Worm (Caenorhabditis elegans) whole organism, mixed stage, embryonic: ENCODE data around the gene srab-16.

Experiments used
- bed-3 ChIP-seq: fragments of 200-800 bp; sonication (Bioruptor generic); optimal IDR thresholded peaks from 3 replicates; lab custom pipeline; 2018; ENCODE audit warnings: mild to moderate bottlenecking, missing genetic modification characterization, moderate library complexity, missing compliant biosample characterization
- elt-1 ChIP-seq: sonication (generic microtip); optimal IDR thresholded peaks from 2 replicates; lab custom pipeline; 2017; ENCODE audit warnings: missing genetic modification characterization, mild to moderate bottlenecking, missing compliant biosample characterization, antibody characterized with exemption, moderate library complexity, borderline replicate concordance; ENCODE audit not compliant: insufficient read depth
- elt-3 ChIP-seq: fragments of 150-350 bp; optimal IDR thresholded peaks from 2 replicates; lab custom pipeline; 2014; ENCODE audit warnings: missing biosample characterization, missing genetic modification characterization
- ham-2 ChIP-seq: fragments of 200-800 bp; sonication (Bioruptor generic); optimal IDR thresholded peaks from 2 replicates; lab custom pipeline; 2018; ENCODE audit warnings: mild to moderate bottlenecking, missing genetic modification characterization, missing compliant biosample characterization
- lin-13 ChIP-seq: fragments of 150-350 bp; optimal IDR thresholded peaks from 2 replicates; lab custom pipeline; 2014; ENCODE audit warnings: missing biosample characterization, missing genetic modification characterization
- lsy-2 ChIP-seq: fragments of 150-350 bp; optimal IDR thresholded peaks from 2 replicates; lab custom pipeline; 2014; ENCODE audit warnings: missing biosample characterization, missing genetic modification characterization
- nhr-237 ChIP-seq: fragments of 150-350 bp; optimal IDR thresholded peaks from 2 replicates; lab custom pipeline; 2014; ENCODE audit warnings: missing biosample characterization, missing genetic modification characterization
- nhr-76 ChIP-seq: sonication (generic microtip); optimal IDR thresholded peaks from 2 replicates; lab custom pipeline; 2017; ENCODE audit warnings: missing biosample characterization, missing genetic modification characterization
- pha-4 ChIP-seq: fragments of 150-350 bp; optimal IDR thresholded peaks from 2 replicates; lab custom pipeline; 2018; ENCODE audit warnings: missing biosample characterization, missing genetic modification reagents, missing genetic modification characterization
- snpc-4 ChIP-seq: fragments of 150-350 bp; optimal IDR thresholded peaks from 2 replicates; lab custom pipeline; 2014; ENCODE audit warnings: missing biosample characterization, missing genetic modification characterization
- sptf-1 ChIP-seq: sonication (generic microtip); optimal IDR thresholded peaks from 2 replicates; lab custom pipeline; 2017; ENCODE audit warnings: mild to moderate bottlenecking, missing genetic modification characterization, moderate library complexity, missing compliant biosample characterization
- unc-39 ChIP-seq: fragments of 150-350 bp; optimal IDR thresholded peaks from 2 replicates; lab custom pipeline; 2014; ENCODE audit warnings: missing biosample characterization, missing genetic modification characterization
- zip-8 ChIP-seq: fragments of 150-350 bp; optimal IDR thresholded peaks from 2 replicates; lab custom pipeline; 2014; ENCODE audit warnings: missing biosample characterization, missing genetic modification characterization
- ztf-11 ChIP-seq: fragments of 150-350 bp; optimal IDR thresholded peaks from 2 replicates; lab custom pipeline; 2014; ENCODE audit warnings: missing biosample characterization, missing genetic modification characterization

ce11 chrV:797241-797640, 14.7 kb downstream of the srab-16 start:
- TF ChIP-seq ztf-11 (tag; lab: Kevin White, UChicago), result no peak
- TF ChIP-seq ham-2, result no peak
- TF ChIP-seq lin-13, result no peak
- no peak for TF ChIP-seq bed-3
- no peak for TF ChIP-seq lsy-2 (tag; lab: Kevin White, UChicago)
- TF ChIP-seq snpc-4 (tag; lab: Kevin White, UChicago), result no peak
- no peak for TF ChIP-seq zip-8 (tag; lab: Kevin White, UChicago)
- no peak for TF ChIP-seq pha-4 (tag; lab: Kevin White, UChicago)
- no peak for TF ChIP-seq elt-3
- no peak for TF ChIP-seq nhr-76 (tag; lab: Kevin White, UChicago)
- no peak for TF ChIP-seq unc-39 (tag; lab: Kevin White, UChicago)
- TF ChIP-seq elt-1 (tag; lab: Kevin White, UChicago), result no peak
- no peak for TF ChIP-seq sptf-1 (tag; lab: Kevin White, UChicago)
- no peak for TF ChIP-seq nhr-237 (tag; lab: Kevin White, UChicago)
